Fruit fly (Drosophila melanogaster): ENCODE data around the gene mRpL21.

dm6 chr3L:19229491-19229890 lies 25.4 kb downstream of the mRpL21 start:
- TF ChIP-seq CG32264 (GFP tag; optimal IDR thresholded peaks at IDR 0.05) (no peak), Dfd (GFP tag; optimal IDR thresholded peaks at IDR 0.05) (no peak), lola (GFP tag; optimal IDR thresholded peaks at IDR 0.05) (no peak), brk (GFP tag; optimal IDR thresholded peaks at IDR 0.05) (no peak), CG9705 (GFP tag; optimal IDR thresholded peaks at IDR 0.05) (no peak), jim (GFP tag; optimal IDR thresholded peaks at IDR 0.05) (no peak), usp (GFP tag; optimal IDR thresholded peaks at IDR 0.05) (no peak), N (GFP tag; optimal IDR thresholded peaks at IDR 0.05) (no peak), psq (GFP tag; optimal IDR thresholded peaks at IDR 0.05) (no peak), fru (GFP tag; optimal IDR thresholded peaks at IDR 0.05) (no peak), pan (optimal IDR thresholded peaks at IDR 0.05) (no peak), Dif (GFP tag; optimal IDR thresholded peaks at IDR 0.05; ENCODE audit: partially characterized antibody) (no peak), Jra (GFP tag; optimal IDR thresholded peaks at IDR 0.05) (no peak)
